Worm (Caenorhabditis elegans): ENCODE results near the gene let-60.

let-60 gene

DNA sequence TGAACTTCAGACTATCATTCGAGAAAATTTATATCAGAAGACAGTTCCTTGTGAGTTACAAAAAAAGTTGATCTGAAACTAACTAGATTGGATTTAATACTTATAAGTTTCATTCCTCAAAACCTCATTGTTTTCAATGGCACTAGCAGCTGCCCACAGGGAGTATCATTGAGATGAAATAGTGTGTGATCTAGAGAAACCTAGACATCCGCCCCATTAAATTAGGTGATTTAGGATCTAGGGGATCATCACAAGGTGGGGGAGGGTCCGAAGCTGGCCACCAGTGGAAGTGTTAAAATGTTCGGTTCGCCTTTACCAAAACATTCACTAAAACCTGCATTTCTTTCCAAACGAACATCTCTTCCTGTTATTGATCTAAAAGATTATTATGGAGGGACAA lies 25.5 kb upstream of the let-60 start:
- TF ChIP-seq nhr-120 (GFP tag; IDR thresholded peaks at IDR 0.05) (no peak), xnd-1 (tag; optimal IDR thresholded peaks at IDR 0.05) (no peak), snpc-4 (GFP tag; optimal IDR thresholded peaks at IDR 0.05) (no peak), snpc-4 (tag; optimal IDR thresholded peaks at IDR 0.05) (no peak), T26A5.8 (tag; optimal IDR thresholded peaks at IDR 0.05) (no peak), D2030.7 (GFP tag; IDR thresholded peaks at IDR 0.05) (no peak), F37B4.10 (GFP tag; IDR thresholded peaks at IDR 0.05) (no peak), rcor-1 (GFP tag; IDR thresholded peaks at IDR 0.05) (no peak), attf-3 (GFP tag; conservative IDR thresholded peaks at IDR 0.05) (no peak), cebp-1 (GFP tag; IDR thresholded peaks at IDR 0.05) (no peak), cebp-1 (tag; optimal IDR thresholded peaks at IDR 0.05) (no peak), Y67H2A.10 (GFP tag; conservative IDR thresholded peaks at IDR 0.05) (no peak)

DNA sequence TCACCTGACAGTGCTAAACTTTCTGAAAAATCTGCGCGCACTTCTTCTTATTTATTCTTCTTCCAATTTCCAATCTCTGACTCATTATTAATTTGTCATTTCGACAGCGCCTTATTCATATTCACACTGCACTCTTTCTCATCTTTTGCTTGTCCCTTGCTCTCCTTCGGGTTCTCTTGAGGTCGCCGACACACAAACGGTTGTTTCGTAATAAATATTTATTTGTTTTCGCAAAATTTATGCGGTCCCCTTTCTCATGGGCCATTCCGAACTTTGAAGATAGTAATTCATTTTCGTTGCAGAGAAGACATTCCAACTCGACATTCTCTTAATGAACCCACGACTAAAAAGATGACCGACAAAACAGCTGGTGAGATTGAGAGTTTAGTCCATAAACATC lies 23.9 kb upstream of the let-60 start, which contains the start of gene magi-1:
Gene magi-1 (plus strand): TSS at position 301 of the 400 bp plus-strand sequence.
- no peak for TF ChIP-seq nhr-27 (tag; optimal IDR thresholded peaks at IDR 0.05)
- no peak for TF ChIP-seq pha-4 (tag; optimal IDR thresholded peaks at IDR 0.05)
- no peak for TF ChIP-seq F52B5.7 (tag; optimal IDR thresholded peaks at IDR 0.05)
- no peak for TF ChIP-seq F57A8.1 (GFP tag; optimal IDR thresholded peaks at IDR 0.05)
- no peak for TF ChIP-seq somi-1 (GFP tag; optimal IDR thresholded peaks at IDR 0.05)
- no peak for TF ChIP-seq F37B4.10 (GFP tag; IDR thresholded peaks at IDR 0.05)
- no peak for TF ChIP-seq xnd-1 (tag; optimal IDR thresholded peaks at IDR 0.05)
- no peak for TF ChIP-seq ceh-91 (GFP tag; IDR thresholded peaks at IDR 0.05)
- no peak for TF ChIP-seq F55B11.4 (tag; optimal IDR thresholded peaks at IDR 0.05; ENCODE audit: borderline replicate concordance, insufficient read depth)
- TF ChIP-seq hlh-26 (GFP tag; conservative IDR thresholded peaks at IDR 0.05), result no peak
- no peak for TF ChIP-seq ceh-100 (GFP tag; IDR thresholded peaks at IDR 0.05)
- no peak for TF ChIP-seq snpc-1.1 (tag; optimal IDR thresholded peaks at IDR 0.05; ENCODE audit: insufficient read depth)

DNA sequence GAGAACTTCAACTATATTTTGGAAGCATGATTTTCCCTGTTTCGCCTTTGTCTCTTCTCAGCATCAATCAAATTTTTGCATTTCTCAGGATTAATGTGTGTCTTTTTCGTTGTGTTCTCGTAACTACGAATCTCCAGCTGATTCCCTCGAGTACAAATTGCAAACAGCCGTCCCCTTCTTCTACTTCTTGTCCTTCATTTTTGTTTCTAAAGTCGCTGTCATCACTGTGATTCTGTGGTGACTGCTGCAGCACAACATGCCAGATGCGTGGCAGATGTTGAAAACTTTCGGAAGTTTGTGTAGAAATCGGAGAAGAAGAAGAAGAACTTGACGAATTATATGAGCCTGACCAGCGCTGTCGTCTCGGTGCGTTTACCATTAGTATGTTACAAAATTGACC lies 22.4 kb upstream of the let-60 start:
- TF ChIP-seq K11D2.4 (GFP tag; IDR thresholded peaks at IDR 0.05), result no peak
- no peak for TF ChIP-seq unc-62 (GFP tag; optimal IDR thresholded peaks at IDR 0.05)
- no peak for TF ChIP-seq F49E8.2 (tag; optimal IDR thresholded peaks at IDR 0.05; ENCODE audit: insufficient read depth)

DNA sequence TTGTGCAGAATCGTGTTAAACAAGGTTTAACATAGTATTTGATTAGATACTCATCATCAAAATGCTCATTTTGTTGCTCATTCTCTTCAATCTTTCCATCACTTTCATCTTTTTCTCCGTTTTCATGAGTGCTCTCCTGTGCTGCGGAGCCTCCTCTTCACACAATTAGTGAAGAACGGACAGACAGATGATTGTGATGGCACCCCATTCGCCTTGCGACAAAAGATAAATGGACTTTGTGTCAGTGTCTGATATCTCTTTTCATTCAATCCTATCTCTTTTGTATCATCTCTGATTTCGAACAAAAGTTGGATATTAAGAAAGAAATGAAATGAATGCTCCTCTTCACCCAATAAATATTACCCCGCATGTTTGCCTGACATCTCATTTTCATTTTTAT lies 19.4 kb upstream of the let-60 start:
- TF ChIP-seq nhr-80 (tag; optimal IDR thresholded peaks at IDR 0.05) (no peak), ztf-25 (GFP tag; IDR thresholded peaks at IDR 0.05) (no peak), sea-2 (GFP tag; IDR thresholded peaks at IDR 0.05) (no peak), hlh-26 (GFP tag; conservative IDR thresholded peaks at IDR 0.05) (no peak), Y67H2A.10 (GFP tag; conservative IDR thresholded peaks at IDR 0.05) (no peak), F23B12.7 (tag; optimal IDR thresholded peaks at IDR 0.05; ENCODE audit: insufficient read depth) (no peak), rpc-1 (optimal IDR thresholded peaks at IDR 0.05) (no peak), rpc-1 (tag; optimal IDR thresholded peaks at IDR 0.05) (no peak), F39B2.1 (GFP tag; IDR thresholded peaks at IDR 0.05) (no peak), rcor-1 (GFP tag; IDR thresholded peaks at IDR 0.05) (no peak), athp-1 (tag; optimal IDR thresholded peaks at IDR 0.05) (no peak), madf-6 (GFP tag; IDR thresholded peaks at IDR 0.05) (no peak), Y79H2A.3 (GFP tag; conservative IDR thresholded peaks at IDR 0.05) (no peak), ztf-22 (GFP tag; optimal IDR thresholded peaks at IDR 0.05) (no peak), gei-17 (GFP tag; optimal IDR thresholded peaks at IDR 0.05) (no peak), lin-26 (GFP tag; IDR thresholded peaks at IDR 0.05) (no peak), lin-35 (GFP tag; optimal IDR thresholded peaks at IDR 0.05) (no peak), ztf-3 (GFP tag; optimal IDR thresholded peaks at IDR 0.05) (no peak), zfh-2 (GFP tag; conservative IDR thresholded peaks at IDR 0.05) (no peak)
